Fruit fly (Drosophila melanogaster): ENCODE results near the gene Mur18B.

The Mur18B gene

dm6 chrX:19224580-19225303 lies 11.7 kb downstream of the Mur18B start (continued):
- TF ChIP-seq dm (GFP tag; optimal IDR thresholded peaks at IDR 0.05) (no peak), Atf-2 (GFP tag; optimal IDR thresholded peaks at IDR 0.05) (no peak), CG4360 (GFP tag; IDR thresholded peaks at IDR 0.05) (no peak), CG1647 (GFP tag; optimal IDR thresholded peaks at IDR 0.05) (no peak), Meics (GFP tag; optimal IDR thresholded peaks at IDR 0.05) (peak; percentile 21), CG4282 (GFP tag; optimal IDR thresholded peaks at IDR 0.05) (no peak), esg (GFP tag; conservative IDR thresholded peaks at IDR 0.05) (no peak; the same call in 1 of the 2 replicates), Sox100B (GFP tag; optimal IDR thresholded peaks at IDR 0.05) (peak; percentile 72), cg (GFP tag; optimal IDR thresholded peaks at IDR 0.05) (no peak), crp (GFP tag; optimal IDR thresholded peaks at IDR 0.05) (no peak), CG2202 (tag; optimal IDR thresholded peaks at IDR 0.05) (no peak), CG11504 (tag; optimal IDR thresholded peaks at IDR 0.05) (peak; percentile 76), unc-4 (GFP tag; IDR thresholded peaks at IDR 0.05; ENCODE audit: partially characterized antibody) (no peak), phol (tag; optimal IDR thresholded peaks at IDR 0.05) (peak; percentile 70), mirr (GFP tag; optimal IDR thresholded peaks at IDR 0.05) (no peak), CG6272 (GFP tag; IDR thresholded peaks at IDR 0.05) (no peak), CkIIα-i1 (GFP tag; IDR thresholded peaks at IDR 0.05) (no peak), CG15514 (GFP tag; optimal IDR thresholded peaks at IDR 0.05) (no peak), CG11696 (GFP tag; IDR thresholded peaks at IDR 0.05) (no peak), MBD-R2 (GFP tag; IDR thresholded peaks at IDR 0.05) (no peak), pho (GFP tag; optimal IDR thresholded peaks at IDR 0.05) (no peak), Mrtf (GFP tag; IDR thresholded peaks at IDR 0.05) (no peak), CG30403 (GFP tag; optimal IDR thresholded peaks at IDR 0.05) (peak; percentile 53), chinmo (GFP tag; IDR thresholded peaks at IDR 0.05; ENCODE audit: partially characterized antibody) (no peak), stc (GFP tag; IDR thresholded peaks at IDR 0.05) (no peak), pita (GFP tag; optimal IDR thresholded peaks at IDR 0.05) (no peak), bbx (GFP tag; IDR thresholded peaks at IDR 0.05; ENCODE audit: partially characterized antibody) (no peak), peb (GFP tag; IDR thresholded peaks at IDR 0.05) (no peak), gsb-n (tag; optimal IDR thresholded peaks at IDR 0.05) (peak; percentile 3), CG3726 (GFP tag; IDR thresholded peaks at IDR 0.05) (no peak), Ssrp (tag; optimal IDR thresholded peaks at IDR 0.05) (peak; percentile 52), cwo (GFP tag; optimal IDR thresholded peaks at IDR 0.05) (peak; percentile 28), CG33557 (GFP tag; optimal IDR thresholded peaks at IDR 0.05) (no peak), Med (GFP tag) (no peak), Atf3 (GFP tag; optimal IDR thresholded peaks at IDR 0.05) (no peak), CG12219 (GFP tag; optimal IDR thresholded peaks at IDR 0.05) (no peak), CG11247 (GFP tag; IDR thresholded peaks at IDR 0.05) (no peak), Gug (GFP tag; IDR thresholded peaks at IDR 0.05) (no peak), lilli (GFP tag; optimal IDR thresholded peaks at IDR 0.05) (no peak), sima (GFP tag; optimal IDR thresholded peaks at IDR 0.05) (no peak), HHEX (GFP tag; optimal IDR thresholded peaks at IDR 0.05) (no peak), caup (GFP tag; optimal IDR thresholded peaks at IDR 0.05; ENCODE audit: severe bottlenecking) (no peak), inv (GFP tag; IDR thresholded peaks at IDR 0.05; ENCODE audit: partially characterized antibody) (no peak), prd (optimal IDR thresholded peaks at IDR 0.05) (no peak), prd (GFP tag; IDR thresholded peaks at IDR 0.05) (no peak; the same call in 2 of the 3 replicates), sens-2 (GFP tag; IDR thresholded peaks at IDR 0.05) (no peak), CG1832 (GFP tag; optimal IDR thresholded peaks at IDR 0.05) (no peak), Hr3 (GFP tag; optimal IDR thresholded peaks at IDR 0.05) (peak; percentile 37), CG8359 (GFP tag; optimal IDR thresholded peaks at IDR 0.05; ENCODE audit: borderline replicate concordance) (no peak), PHDP (tag; optimal IDR thresholded peaks at IDR 0.05) (peak; percentile 38)
